Fruit fly (Drosophila melanogaster) whole organism, embryonic: ENCODE measurements around the gene gb.

Experiments used
- Antp ChIP-seq: fragments of 200-800 bp; sonication (Bioruptor generic); optimal IDR thresholded peaks from 3 replicates; lab custom pipeline; 2016; ENCODE audit warnings: missing biosample characterization, missing genetic modification characterization
- B-H1 ChIP-seq: fragments of 200-800 bp; sonication (Bioruptor generic); IDR thresholded peaks from 3 replicates; pipeline ENCODE4 v1.3.6; 2022; ENCODE audit warnings: missing biosample characterization, missing genetic modification characterization
- BEAF-32 ChIP-seq: fragments of 200-800 bp; sonication (Bioruptor generic); optimal IDR thresholded peaks from 3 replicates; lab custom pipeline; 2017; ENCODE audit warnings: missing biosample characterization, missing genetic modification characterization, mild to moderate bottlenecking, moderate library complexity, missing genetic modification reagents
- Blimp-1 ChIP-seq: fragments of 200-800 bp; sonication (Bioruptor generic); optimal IDR thresholded peaks from 3 replicates; lab custom pipeline; 2018; ENCODE audit warnings: missing biosample characterization, missing genetic modification characterization, mild to moderate bottlenecking, moderate library complexity, missing genetic modification reagents
- CG11085 ChIP-seq: fragments of 200-800 bp; sonication (Bioruptor generic); IDR thresholded peaks from 2 replicates; pipeline ENCODE4 v1.3.6; 2022; ENCODE audit warnings: missing biosample characterization, missing genetic modification characterization
- CG11504 ChIP-seq: fragments of 200-800 bp; sonication (Bioruptor generic); optimal IDR thresholded peaks from 3 replicates; lab custom pipeline; 2019; ENCODE audit warnings: missing biosample characterization, mild to moderate bottlenecking, missing genetic modification characterization, moderate library complexity
- CG11695 ChIP-seq: fragments of 200-800 bp; sonication (Bioruptor generic); IDR thresholded peaks from 3 replicates; pipeline ENCODE4 v1.3.6; 2022; ENCODE audit warnings: missing biosample characterization, missing genetic modification characterization
- CG13123 ChIP-seq: fragments of 200-800 bp; sonication (Bioruptor generic); optimal IDR thresholded peaks from 2 replicates; lab custom pipeline; 2016; ENCODE audit warnings: missing biosample characterization, missing genetic modification characterization
- CG14441 ChIP-seq: fragments of 200-800 bp; sonication (Bioruptor generic); IDR thresholded peaks from 2 replicates; pipeline ENCODE4 v1.3.6; 2022; ENCODE audit warnings: missing biosample characterization, missing genetic modification characterization
- CG14860 ChIP-seq: fragments of 200-800 bp; sonication (Bioruptor generic); IDR thresholded peaks from 3 replicates; pipeline ENCODE4 v1.3.6; 2022; ENCODE audit warnings: missing biosample characterization, missing genetic modification characterization; ENCODE audit not compliant: partially characterized antibody
- CG15269 ChIP-seq: fragments of 200-800 bp; sonication (Bioruptor generic); optimal IDR thresholded peaks from 2 replicates; lab custom pipeline; 2018; ENCODE audit warnings: missing biosample characterization, mild to moderate bottlenecking, missing genetic modification characterization, moderate library complexity
- CG17328 ChIP-seq: fragments of 200-800 bp; sonication (Bioruptor generic); IDR thresholded peaks from 2 replicates; pipeline ENCODE4 v1.3.6; 2022; ENCODE audit warnings: missing biosample characterization, missing genetic modification characterization
- CG2202 ChIP-seq: fragments of 200-800 bp; sonication (Bioruptor generic); optimal IDR thresholded peaks from 2 replicates; lab custom pipeline; 2018; ENCODE audit warnings: missing biosample characterization, mild to moderate bottlenecking, missing genetic modification characterization
- CG3065 ChIP-seq: fragments of 200-800 bp; sonication (Bioruptor generic); optimal IDR thresholded peaks from 2 replicates; lab custom pipeline; 2016; ENCODE audit warnings: missing biosample characterization, missing genetic modification characterization
- CG3163 ChIP-seq: fragments of 200-800 bp; sonication (Bioruptor generic); optimal IDR thresholded peaks from 3 replicates; lab custom pipeline; 2016; ENCODE audit warnings: missing biosample characterization, missing genetic modification characterization
- CG32767 ChIP-seq: fragments of 200-800 bp; sonication (Bioruptor generic); IDR thresholded peaks from 2 replicates; pipeline ENCODE4 v1.3.6; 2022; ENCODE audit warnings: missing biosample characterization, missing genetic modification characterization
- CG33213 ChIP-seq: fragments of 200-800 bp; sonication (Bioruptor generic); optimal IDR thresholded peaks from 3 replicates; lab custom pipeline; 2016; ENCODE audit warnings: missing biosample characterization, missing genetic modification characterization
- CG4707 ChIP-seq: fragments of 200-800 bp; sonication (Bioruptor generic); optimal IDR thresholded peaks from 2 replicates; lab custom pipeline; 2018; ENCODE audit warnings: missing biosample characterization, mild to moderate bottlenecking, missing genetic modification characterization, moderate library complexity
- CG4854 ChIP-seq: fragments of 200-800 bp; sonication (Bioruptor generic); optimal IDR thresholded peaks from 2 replicates; lab custom pipeline; 2016; ENCODE audit warnings: missing biosample characterization, missing genetic modification characterization, inconsistent platforms
- Dad ChIP-seq: fragments of 200-800 bp; sonication (Bioruptor generic); optimal IDR thresholded peaks from 3 replicates; lab custom pipeline; 2016; ENCODE audit warnings: missing biosample characterization, missing genetic modification characterization
- Deaf1 ChIP-seq: fragments of 200-800 bp; optimal IDR thresholded peaks from 3 replicates; lab custom pipeline; 2019; ENCODE audit warnings: missing biosample characterization, mild to moderate bottlenecking, missing genetic modification characterization, moderate library complexity
- Dfd ChIP-seq, 2 experiments: fragments of >200 bp; optimal IDR thresholded peaks; 2 replicates each; lab custom pipeline; 2017; ENCODE audit warnings: missing biosample characterization in 2 of 2, missing genetic modification characterization in 2 of 2
- Dip3 ChIP-seq: fragments of 200-800 bp; sonication (Bioruptor generic); optimal IDR thresholded peaks from 3 replicates; lab custom pipeline; 2016; ENCODE audit warnings: missing biosample characterization, missing genetic modification characterization
- Dref ChIP-seq: fragments of 200-800 bp; sonication (Bioruptor generic); IDR thresholded peaks from 2 replicates; pipeline ENCODE4 v1.3.6; 2022; ENCODE audit warnings: missing biosample characterization, missing genetic modification characterization
- Gug ChIP-seq: fragments of 200-800 bp; sonication (Bioruptor generic); IDR thresholded peaks from 4 replicates; pipeline ENCODE4 v1.3.6; 2022; ENCODE audit warnings: missing biosample characterization, missing genetic modification characterization
- HLH3B ChIP-seq: fragments of 200-800 bp; sonication (Bioruptor generic); IDR thresholded peaks from 2 replicates; pipeline ENCODE4 v1.3.6; 2022; ENCODE audit warnings: missing biosample characterization, missing genetic modification characterization
- HmgZ ChIP-seq: fragments of 200-800 bp; sonication (Bioruptor generic); optimal IDR thresholded peaks from 2 replicates; lab custom pipeline; 2018; ENCODE audit warnings: missing biosample characterization, mild to moderate bottlenecking, missing genetic modification characterization
- MTF-1 ChIP-seq: fragments of 200-800 bp; sonication (Bioruptor generic); optimal IDR thresholded peaks from 2 replicates; lab custom pipeline; 2018; ENCODE audit warnings: missing biosample characterization, mild to moderate bottlenecking, missing genetic modification characterization, borderline replicate concordance
- Mes4 ChIP-seq: fragments of 200-800 bp; sonication (Bioruptor generic); optimal IDR thresholded peaks from 2 replicates; lab custom pipeline; 2016; ENCODE audit warnings: missing biosample characterization, missing genetic modification characterization
- Rfx ChIP-seq: fragments of 200-800 bp; sonication (Bioruptor generic); IDR thresholded peaks from 2 replicates; pipeline ENCODE4 v1.3.6; 2022; ENCODE audit warnings: missing biosample characterization, missing genetic modification characterization
- Sox102F ChIP-seq: fragments of 200-800 bp; sonication (Bioruptor generic); optimal IDR thresholded peaks from 2 replicates; lab custom pipeline; 2018; ENCODE audit warnings: missing biosample characterization, mild to moderate bottlenecking, missing genetic modification characterization, moderate library complexity
- Tbp ChIP-seq: fragments of >200 bp; optimal IDR thresholded peaks from 2 replicates; lab custom pipeline; 2018; ENCODE audit warnings: missing biosample characterization, missing genetic modification characterization
- ara ChIP-seq: fragments of 200-800 bp; sonication (Bioruptor generic); IDR thresholded peaks from 2 replicates; pipeline ENCODE4 v1.3.6; 2022; ENCODE audit warnings: missing biosample characterization, missing genetic modification characterization
- ato ChIP-seq: fragments of 200-800 bp; sonication (Bioruptor generic); IDR thresholded peaks from 2 replicates; pipeline ENCODE4 v1.3.6; 2022; ENCODE audit warnings: missing biosample characterization, missing genetic modification characterization; ENCODE audit not compliant: partially characterized antibody
- cwo ChIP-seq: fragments of 200-800 bp; sonication (Bioruptor generic); optimal IDR thresholded peaks from 3 replicates; lab custom pipeline; 2017; ENCODE audit warnings: missing biosample characterization, missing genetic modification characterization, mild to moderate bottlenecking, moderate library complexity, missing genetic modification reagents
- ems ChIP-seq: fragments of 200-800 bp; sonication (Bioruptor generic); optimal IDR thresholded peaks from 3 replicates; lab custom pipeline; 2016; ENCODE audit warnings: missing biosample characterization, missing genetic modification characterization
- eve ChIP-seq, 2 experiments: fragments of >200 bp; optimal IDR thresholded peaks; 2 replicates each; lab custom pipeline; 2017; ENCODE audit warnings: missing biosample characterization in 2 of 2, missing genetic modification characterization in 2 of 2
- fd64A ChIP-seq: fragments of 200-800 bp; sonication (Bioruptor generic); optimal IDR thresholded peaks from 3 replicates; lab custom pipeline; 2018; ENCODE audit warnings: missing biosample characterization, mild to moderate bottlenecking, missing genetic modification characterization
- fu2 ChIP-seq: fragments of 200-800 bp; sonication (Bioruptor generic); optimal IDR thresholded peaks from 2 replicates; lab custom pipeline; 2016; ENCODE audit warnings: missing biosample characterization, missing genetic modification characterization
- ken ChIP-seq: fragments of 200-800 bp; sonication (Bioruptor generic); IDR thresholded peaks from 3 replicates; pipeline ENCODE4 v1.3.6; 2022; ENCODE audit warnings: missing biosample characterization, missing genetic modification characterization
- lab ChIP-seq: fragments of 200-800 bp; sonication (Bioruptor generic); optimal IDR thresholded peaks from 3 replicates; lab custom pipeline; 2017; ENCODE audit warnings: missing biosample characterization, missing genetic modification characterization, mild to moderate bottlenecking, moderate library complexity, missing genetic modification reagents
- lilli ChIP-seq: fragments of 200-800 bp; sonication (Bioruptor generic); optimal IDR thresholded peaks from 3 replicates; lab custom pipeline; 2016; ENCODE audit warnings: missing biosample characterization, missing genetic modification characterization
- lola ChIP-seq, 3 experiments: fragments of >200 bp in 2 of 3; fragments of 200-800 bp in 1 of 3; sonication (Bioruptor generic) in 1 of 3; optimal IDR thresholded peaks; 2 replicates each; lab custom pipeline; 2017 to 2019; ENCODE audit warnings: missing biosample characterization in 3 of 3, missing genetic modification characterization in 3 of 3, mild to moderate bottlenecking in 1 of 3, moderate library complexity in 1 of 3
- maf-S ChIP-seq: fragments of 200-800 bp; sonication (Bioruptor generic); optimal IDR thresholded peaks from 2 replicates; lab custom pipeline; 2016; ENCODE audit warnings: missing biosample characterization, missing genetic modification characterization
- p53 ChIP-seq: fragments of 200-800 bp; sonication (Bioruptor generic); optimal IDR thresholded peaks from 2 replicates; lab custom pipeline; 2016; ENCODE audit warnings: missing biosample characterization, missing genetic modification characterization
- psq ChIP-seq: fragments of 200-800 bp; sonication (Bioruptor generic); optimal IDR thresholded peaks from 2 replicates; lab custom pipeline; 2017; ENCODE audit warnings: missing biosample characterization, missing genetic modification characterization
- sug ChIP-seq: fragments of 200-800 bp; optimal IDR thresholded peaks from 2 replicates; lab custom pipeline; 2019; ENCODE audit warnings: missing biosample characterization, mild to moderate bottlenecking, missing genetic modification characterization, moderate library complexity
- usp ChIP-seq: fragments of >200 bp; optimal IDR thresholded peaks from 2 replicates; lab custom pipeline; 2017; ENCODE audit warnings: missing biosample characterization, missing genetic modification characterization
- zen2 ChIP-seq: fragments of 200-800 bp; sonication (Bioruptor generic); IDR thresholded peaks from 3 replicates; pipeline ENCODE4 v1.3.6; 2022; ENCODE audit warnings: missing biosample characterization, missing genetic modification characterization; ENCODE audit not compliant: partially characterized antibody

The gb gene

DNA sequence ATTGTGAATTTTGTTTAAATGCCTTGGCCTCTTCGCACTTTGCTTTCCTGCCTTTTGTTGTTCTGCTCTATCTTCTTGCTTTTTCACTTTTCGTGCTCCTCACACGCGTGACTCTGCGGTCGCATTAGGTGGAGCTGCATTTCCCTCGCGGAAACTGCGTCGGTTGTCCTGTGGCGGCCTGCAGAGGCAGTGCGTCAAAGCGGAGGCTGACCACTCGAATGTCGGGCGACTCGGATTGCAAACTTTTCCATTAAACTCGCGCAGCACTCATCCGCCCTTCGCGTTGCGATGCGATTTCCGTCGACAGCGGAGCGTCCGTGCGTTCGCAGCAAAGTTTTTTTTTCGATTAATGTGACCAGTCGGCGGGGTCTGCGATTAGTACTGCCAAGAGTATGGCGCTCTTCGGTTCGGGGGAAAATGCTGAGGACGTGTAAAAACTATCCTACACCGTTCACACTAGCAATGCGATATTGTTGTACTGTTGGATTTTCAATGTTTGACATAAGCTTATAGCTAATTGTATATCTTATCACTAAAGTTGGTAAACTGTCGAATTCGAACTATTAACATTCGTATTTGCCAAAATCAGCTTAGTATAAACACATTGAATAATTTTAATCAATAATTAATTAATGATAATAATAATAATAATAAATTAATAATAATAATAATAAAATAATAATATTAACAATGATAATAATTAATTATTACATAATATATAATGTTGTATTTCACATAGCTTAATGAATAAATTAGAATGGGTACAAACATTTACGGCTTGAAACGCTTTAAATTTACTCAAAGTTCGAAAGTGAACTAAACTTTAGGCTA lies 38.8 kb upstream of the gb start, which contains the start of gene CG6051 (continued):
- TF ChIP-seq usp (GFP tag; lab: Kevin White, UChicago) (no peak), Dfd (GFP tag; optimal IDR thresholded peaks at IDR 0.05; lab: Kevin White, UChicago) (peak in 1 of 2 experiments; percentile 3), zen2 (GFP tag; lab: Robert Waterston, UW) (no peak), HLH3B (GFP tag; lab: Robert Waterston, UW) (no peak), Mes4 (GFP tag; lab: Kevin White, UChicago) (no peak), CG3065 (GFP tag; lab: Kevin White, UChicago) (no peak), BEAF-32 (GFP tag; lab: Kevin White, UChicago) (peak; percentile 51), CG32767 (GFP tag; lab: Robert Waterston, UW) (no peak), MTF-1 (GFP tag; lab: Kevin White, UChicago) (peak; percentile 73), ara (GFP tag; lab: Robert Waterston, UW) (no peak), maf-S (GFP tag; lab: Kevin White, UChicago) (no peak), Dad (GFP tag; lab: Kevin White, UChicago) (peak; percentile 15), CG14860 (GFP tag; lab: Robert Waterston, UW) (no peak), Blimp-1 (peak; percentile 37), CG11695 (GFP tag; lab: Robert Waterston, UW) (no peak), Gug (GFP tag; lab: Robert Waterston, UW) (peak; percentile 58; the same call in 1 of the 4 replicates), psq (no peak), CG17328 (no peak), B-H1 (GFP tag; lab: Robert Waterston, UW) (no peak), Deaf1 (tag; lab: Kevin White, UChicago) (no peak), lab (GFP tag; lab: Kevin White, UChicago) (peak; percentile 74), CG3163 (GFP tag; lab: Kevin White, UChicago) (no peak), p53 (GFP tag; lab: Kevin White, UChicago) (no peak), Dref (GFP tag; lab: Robert Waterston, UW) (no peak), Tbp (GFP tag; lab: Kevin White, UChicago) (no peak), CG15269 (tag; lab: Kevin White, UChicago) (peak; percentile 71), Sox102F (peak; percentile 57), eve (GFP tag; optimal IDR thresholded peaks at IDR 0.05; lab: Kevin White, UChicago) (no peak), lilli (GFP tag; lab: Kevin White, UChicago) (peak; percentile 29), CG2202 (tag; lab: Kevin White, UChicago) (peak; percentile 35), Antp (GFP tag; lab: Kevin White, UChicago) (peak; percentile 52), lola (GFP tag; optimal IDR thresholded peaks at IDR 0.05; lab: Kevin White, UChicago) (peak in 2 of 3 experiments; percentile 55 to 98), fd64A (GFP tag; lab: Kevin White, UChicago) (peak; percentile 40), CG33213 (GFP tag; lab: Kevin White, UChicago) (peak; percentile 66), CG13123 (GFP tag; lab: Kevin White, UChicago) (no peak), HmgZ (tag; lab: Kevin White, UChicago) (peak; percentile 44), CG4707 (GFP tag; lab: Kevin White, UChicago) (peak; percentile 23), fu2 (peak; percentile 46), CG11085 (GFP tag; lab: Robert Waterston, UW) (no peak), CG14441 (GFP tag; lab: Robert Waterston, UW) (no peak), cwo (GFP tag; lab: Kevin White, UChicago) (peak; percentile 46), CG11504 (tag; lab: Kevin White, UChicago) (peak; percentile 67), Rfx (GFP tag; lab: Robert Waterston, UW) (no peak), sug (peak; percentile 46), ato (GFP tag; lab: Robert Waterston, UW) (no peak), ken (GFP tag; lab: Robert Waterston, UW) (no peak), ems (GFP tag; lab: Kevin White, UChicago) (peak; percentile 55), CG4854 (GFP tag; lab: Kevin White, UChicago) (no peak), Dip3 (GFP tag; lab: Kevin White, UChicago) (peak; percentile 43)
